Fruit fly (Drosophila melanogaster) whole organism, embryonic: Measurements from ENCODE around the gene SREBP.

ENCODE experiments used
- Awh ChIP-seq: fragments of 200-800 bp; sonication (Bioruptor generic); IDR thresholded peaks from 2 replicates; pipeline ENCODE4, ENCODE4 v1.3.6; 2022; ENCODE audit warnings: missing biosample characterization, missing genetic modification characterization
- B-H2 ChIP-seq: fragments of 200-800 bp; sonication (Bioruptor generic); optimal IDR thresholded peaks from 2 replicates; lab custom pipeline; 2018; ENCODE audit warnings: missing biosample characterization, mild to moderate bottlenecking, missing genetic modification characterization
- Bgb ChIP-seq: fragments of 200-800 bp; sonication (Bioruptor generic); IDR thresholded peaks from 2 replicates; pipeline ENCODE4 v1.3.6; 2022; ENCODE audit warnings: missing biosample characterization, missing genetic modification characterization; ENCODE audit not compliant: partially characterized antibody
- CG12219 ChIP-seq: fragments of 200-800 bp; sonication (Bioruptor generic); optimal IDR thresholded peaks from 3 replicates; lab custom pipeline; 2018; ENCODE audit warnings: missing biosample characterization, mild to moderate bottlenecking, missing genetic modification characterization
- CG14014 ChIP-seq: fragments of 200-800 bp; sonication (Bioruptor generic); IDR thresholded peaks from 2 replicates; pipeline ENCODE4 v1.3.6; 2022; ENCODE audit warnings: missing biosample characterization, missing genetic modification characterization
- CG15073 ChIP-seq: fragments of 200-800 bp; sonication (Bioruptor generic); optimal IDR thresholded peaks from 2 replicates; lab custom pipeline; 2016; ENCODE audit warnings: missing biosample characterization, missing genetic modification characterization
- CG15514 ChIP-seq: fragments of 200-800 bp; sonication (Bioruptor generic); optimal IDR thresholded peaks from 3 replicates; lab custom pipeline; 2017; ENCODE audit warnings: missing biosample characterization, missing genetic modification characterization, mild to moderate bottlenecking, moderate library complexity, missing genetic modification reagents
- CG15696 ChIP-seq: fragments of 200-800 bp; sonication (Bioruptor generic); optimal IDR thresholded peaks from 2 replicates; lab custom pipeline; 2019; ENCODE audit warnings: missing biosample characterization, mild to moderate bottlenecking, missing genetic modification characterization, moderate library complexity
- CG1602 ChIP-seq: fragments of 200-800 bp; sonication (Bioruptor generic); optimal IDR thresholded peaks from 3 replicates; lab custom pipeline; 2016; ENCODE audit warnings: missing biosample characterization, missing genetic modification characterization
- CG16779 ChIP-seq: fragments of 200-800 bp; sonication (Bioruptor generic); IDR thresholded peaks from 2 replicates; pipeline ENCODE4 v1.3.6; 2022; ENCODE audit warnings: missing biosample characterization, missing genetic modification characterization
- CG17802 ChIP-seq: fragments of 200-800 bp; sonication (Bioruptor generic); optimal IDR thresholded peaks from 2 replicates; lab custom pipeline; 2018; ENCODE audit warnings: missing biosample characterization, mild to moderate bottlenecking, missing genetic modification characterization, moderate library complexity
- CG18599 ChIP-seq: fragments of 200-800 bp; sonication (Bioruptor generic); optimal IDR thresholded peaks from 3 replicates; lab custom pipeline; 2017; ENCODE audit warnings: missing biosample characterization, missing genetic modification characterization, mild to moderate bottlenecking, moderate library complexity, missing genetic modification reagents
- CG2199 ChIP-seq: fragments of 200-800 bp; sonication (Bioruptor generic); IDR thresholded peaks from 3 replicates; pipeline ENCODE4 v1.3.6; 2022; ENCODE audit warnings: missing biosample characterization, missing genetic modification characterization
- CG31224 ChIP-seq: fragments of 200-800 bp; sonication (Bioruptor generic); IDR thresholded peaks from 2 replicates; pipeline ENCODE4 v1.3.6; 2022; ENCODE audit warnings: missing biosample characterization, missing genetic modification characterization
- CG31365 ChIP-seq: fragments of 200-800 bp; sonication (Bioruptor generic); optimal IDR thresholded peaks from 2 replicates; lab custom pipeline; 2018; ENCODE audit warnings: missing biosample characterization, mild to moderate bottlenecking, missing genetic modification characterization
- CG34376 ChIP-seq: fragments of 200-800 bp; sonication (Bioruptor generic); optimal IDR thresholded peaks from 2 replicates; lab custom pipeline; 2018; ENCODE audit warnings: missing biosample characterization, mild to moderate bottlenecking, missing genetic modification characterization
- CG34422 ChIP-seq: fragments of 200-800 bp; sonication (Bioruptor generic); IDR thresholded peaks from 3 replicates; pipeline ENCODE4 v1.3.6; 2022; ENCODE audit warnings: missing biosample characterization, missing genetic modification characterization
- CG43689 ChIP-seq: fragments of 200-800 bp; sonication (Bioruptor generic); IDR thresholded peaks from 2 replicates; pipeline ENCODE4 v1.3.6; 2022; ENCODE audit warnings: missing biosample characterization, missing genetic modification characterization
- CG6272 ChIP-seq: fragments of 200-800 bp; sonication (Bioruptor generic); IDR thresholded peaks from 2 replicates; pipeline ENCODE4 v1.3.6; 2022; ENCODE audit warnings: missing biosample characterization, missing genetic modification characterization
- CG6765 ChIP-seq: fragments of 200-800 bp; sonication (Bioruptor generic); optimal IDR thresholded peaks from 3 replicates; lab custom pipeline; 2017; ENCODE audit warnings: missing biosample characterization, mild to moderate bottlenecking, missing genetic modification characterization
- Chrac-16 ChIP-seq: fragments of 200-800 bp; sonication (Bioruptor generic); optimal IDR thresholded peaks from 3 replicates; lab custom pipeline; 2016; ENCODE audit warnings: missing biosample characterization, missing genetic modification characterization
- D19A ChIP-seq: fragments of 200-800 bp; optimal IDR thresholded peaks from 3 replicates; lab custom pipeline; 2019; ENCODE audit warnings: missing biosample characterization, mild to moderate bottlenecking, missing genetic modification characterization, moderate library complexity
- Dbx ChIP-seq: fragments of 200-800 bp; sonication (Bioruptor generic); IDR thresholded peaks from 3 replicates; pipeline ENCODE4 v1.3.6; 2022; ENCODE audit warnings: missing biosample characterization, missing genetic modification characterization
- Elba2 ChIP-seq: fragments of 200-800 bp; sonication (Bioruptor generic); optimal IDR thresholded peaks from 3 replicates; lab custom pipeline; 2016; ENCODE audit warnings: missing biosample characterization, missing genetic modification characterization
- Fer1 ChIP-seq: fragments of 200-800 bp; sonication (Bioruptor generic); optimal IDR thresholded peaks from 2 replicates; lab custom pipeline; 2017; ENCODE audit warnings: missing biosample characterization, mild to moderate bottlenecking, missing genetic modification characterization
- Neu2 ChIP-seq: fragments of 200-800 bp; sonication (Bioruptor generic); optimal IDR thresholded peaks from 3 replicates; lab custom pipeline; 2016; ENCODE audit warnings: missing biosample characterization, missing genetic modification characterization, borderline replicate concordance
- Side ChIP-seq: fragments of 200-800 bp; sonication (Bioruptor generic); optimal IDR thresholded peaks from 2 replicates; lab custom pipeline; 2016; ENCODE audit warnings: missing biosample characterization, missing genetic modification characterization
- cg ChIP-seq: fragments of 200-800 bp; sonication (Bioruptor generic); optimal IDR thresholded peaks from 3 replicates; lab custom pipeline; 2019; ENCODE audit warnings: missing biosample characterization, mild to moderate bottlenecking, missing genetic modification characterization, moderate library complexity
- chinmo ChIP-seq: fragments of 200-800 bp; sonication (Bioruptor generic); IDR thresholded peaks from 4 replicates; pipeline ENCODE4 v1.3.6; 2022; ENCODE audit warnings: missing biosample characterization, missing genetic modification characterization; ENCODE audit not compliant: partially characterized antibody
- gce ChIP-seq: fragments of 200-800 bp; sonication (Bioruptor generic); IDR thresholded peaks from 3 replicates; pipeline ENCODE4 v1.3.6; 2022; ENCODE audit warnings: missing biosample characterization, missing genetic modification characterization
- grn ChIP-seq: fragments of 200-800 bp; sonication (Bioruptor generic); optimal IDR thresholded peaks from 3 replicates; lab custom pipeline; 2017; ENCODE audit warnings: missing biosample characterization, missing genetic modification characterization
- hb ChIP-seq: fragments of 200-800 bp; sonication (Bioruptor generic); IDR thresholded peaks from 3 replicates; pipeline ENCODE4 v1.3.6; 2022; ENCODE audit warnings: missing biosample characterization, missing genetic modification characterization; ENCODE audit not compliant: partially characterized antibody
- kah ChIP-seq: fragments of 200-800 bp; sonication (Bioruptor generic); optimal IDR thresholded peaks from 2 replicates; lab custom pipeline; 2018; ENCODE audit warnings: missing biosample characterization, mild to moderate bottlenecking, missing genetic modification characterization
- kni ChIP-seq: fragments of 200-800 bp; sonication (Bioruptor generic); optimal IDR thresholded peaks from 3 replicates; lab custom pipeline; 2017; ENCODE audit warnings: mild to moderate bottlenecking, missing biosample characterization, missing genetic modification reagents, missing genetic modification characterization
- lilli ChIP-seq: fragments of 200-800 bp; sonication (Bioruptor generic); optimal IDR thresholded peaks from 3 replicates; lab custom pipeline; 2016; ENCODE audit warnings: missing biosample characterization, missing genetic modification characterization
- mirr ChIP-seq: fragments of 200-800 bp; sonication (Bioruptor generic); optimal IDR thresholded peaks from 3 replicates; lab custom pipeline; 2018; ENCODE audit warnings: missing biosample characterization, mild to moderate bottlenecking, missing genetic modification characterization
- rib ChIP-seq: fragments of 200-800 bp; sonication (Bioruptor generic); IDR thresholded peaks from 2 replicates; pipeline ENCODE4 v1.3.6; 2022; ENCODE audit warnings: missing biosample characterization, missing genetic modification characterization
- sens ChIP-seq: fragments of 200-800 bp; sonication (Bioruptor generic); peaks from one replicate; lab custom pipeline; 2016; ENCODE audit warnings: missing biosample characterization, missing genetic modification characterization
- sim ChIP-seq: fragments of 200-800 bp; sonication (Bioruptor generic); IDR thresholded peaks from 2 replicates; pipeline ENCODE4 v1.3.6; 2022; ENCODE audit warnings: missing biosample characterization, missing genetic modification characterization
- sisA ChIP-seq: fragments of 200-800 bp; sonication (Bioruptor generic); IDR thresholded peaks from 2 replicates; pipeline ENCODE4 v1.3.6; 2022; ENCODE audit warnings: missing biosample characterization, missing genetic modification characterization
- sr ChIP-seq: fragments of 200-800 bp; sonication (Bioruptor generic); IDR thresholded peaks from 3 replicates; pipeline ENCODE4 v1.3.6; 2022; ENCODE audit warnings: missing biosample characterization, missing genetic modification characterization
- sug ChIP-seq: fragments of 200-800 bp; optimal IDR thresholded peaks from 2 replicates; lab custom pipeline; 2019; ENCODE audit warnings: missing biosample characterization, mild to moderate bottlenecking, missing genetic modification characterization, moderate library complexity
- ttk ChIP-seq: fragments of 200-800 bp; sonication (Bioruptor generic); IDR thresholded peaks from 2 replicates; pipeline ENCODE4 v2.1.2; 2022; ENCODE audit warnings: missing biosample characterization, missing genetic modification characterization
- twi ChIP-seq: fragments of 200-800 bp; optimal IDR thresholded peaks from 2 replicates; lab custom pipeline; 2019; ENCODE audit warnings: missing biosample characterization, mild to moderate bottlenecking, missing genetic modification characterization, moderate library complexity
- tx ChIP-seq: fragments of 200-800 bp; sonication (Bioruptor generic); optimal IDR thresholded peaks from 2 replicates; lab custom pipeline; 2016; ENCODE audit warnings: missing biosample characterization, missing genetic modification characterization
- vvl ChIP-seq: fragments of 200-800 bp; sonication (Bioruptor generic); IDR thresholded peaks from 2 replicates; pipeline ENCODE4 v1.3.6; 2022; ENCODE audit warnings: missing biosample characterization, missing genetic modification characterization

The SREBP gene

DNA sequence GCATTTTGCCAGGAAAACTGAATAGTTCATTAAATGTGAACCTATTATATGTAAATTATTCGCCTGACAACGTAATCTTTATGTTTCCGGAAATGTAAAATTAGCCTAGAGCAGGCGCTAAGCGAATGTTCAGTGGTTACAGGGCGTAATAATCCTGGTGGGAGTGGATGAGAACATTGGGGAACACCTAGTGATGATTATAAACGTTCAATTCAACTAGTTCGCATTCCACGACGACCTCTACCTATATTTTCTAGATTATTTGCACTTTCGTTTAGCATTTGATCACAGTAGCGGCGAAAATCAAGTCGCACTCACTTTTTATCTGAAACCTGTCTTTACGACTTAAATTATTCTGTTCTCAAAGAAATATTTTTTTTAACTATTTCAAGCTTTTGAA, 13.8 kb downstream of the SREBP start:
- TF ChIP-seq tx (GFP tag; lab: Kevin White, UChicago): no peak
- peak; percentile 24 for TF ChIP-seq sens (GFP tag; lab: Kevin White, UChicago)
- TF ChIP-seq CG34422 (GFP tag; lab: Robert Waterston, UW): 0 out of 3 replicates have a peak, but pooled peaks have one; percentile 2
- peak; percentile 91 for TF ChIP-seq CG15514
- TF ChIP-seq, all 482 proteins: peak for 3

DNA sequence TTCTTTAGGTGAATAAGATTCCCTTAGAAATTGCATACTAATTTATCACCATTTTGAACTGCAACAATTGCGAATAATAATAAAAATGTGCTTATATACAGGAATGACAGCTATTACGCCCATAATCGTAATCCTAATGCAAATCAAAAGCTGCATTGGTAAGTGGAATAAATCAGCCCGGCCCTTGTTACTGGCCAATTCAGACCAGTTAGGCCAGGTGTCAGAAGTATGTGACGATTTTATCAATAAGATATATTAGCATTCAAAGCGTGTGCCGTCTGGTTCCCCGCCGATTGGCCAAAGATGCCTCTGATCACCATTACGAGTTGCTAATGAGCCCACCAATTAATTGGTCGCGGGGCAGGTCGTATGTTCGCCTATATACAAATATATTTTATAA, 18.8 kb downstream of the SREBP start:
- TF ChIP-seq kah (GFP tag; lab: Kevin White, UChicago): no peak
- TF ChIP-seq Elba2 (GFP tag; lab: Kevin White, UChicago): peak; percentile 34
- TF ChIP-seq vvl (GFP tag; lab: Robert Waterston, UW): peak; percentile 58
- no peak for TF ChIP-seq CG2199 (GFP tag; lab: Robert Waterston, UW)
- TF ChIP-seq ttk (GFP tag; lab: Robert Waterston, UW): no peak
- TF ChIP-seq sisA (GFP tag; lab: Robert Waterston, UW): no peak
- TF ChIP-seq chinmo (GFP tag; lab: Robert Waterston, UW): 0 out of 4 replicates have a peak, but pooled peaks have one; percentile 58
- TF ChIP-seq Side (GFP tag; lab: Kevin White, UChicago): no peak
- no peak for TF ChIP-seq Neu2 (GFP tag; lab: Kevin White, UChicago)
- no peak for TF ChIP-seq CG1602
- TF ChIP-seq CG43689 (GFP tag; lab: Robert Waterston, UW): no peak
- no peak for TF ChIP-seq lilli (GFP tag; lab: Kevin White, UChicago)
- TF ChIP-seq cg (GFP tag; lab: Kevin White, UChicago): no peak

- TF ChIP-seq CG17802 (tag; lab: Kevin White, UChicago) (no peak), Awh (GFP tag; lab: Robert Waterston, UW) (no peak), CG34376 (GFP tag; lab: Kevin White, UChicago) (peak; percentile 63), B-H2 (peak; percentile 51), CG18599 (GFP tag; lab: Kevin White, UChicago) (peak; percentile 64), CG15073 (GFP tag; lab: Kevin White, UChicago) (no peak), D19A (tag; lab: Kevin White, UChicago) (peak; percentile 42), CG15696 (tag; lab: Kevin White, UChicago) (peak; percentile 23), CG6765 (peak; percentile 20), gce (GFP tag; lab: Robert Waterston, UW) (0 out of 3 replicates have a peak, but pooled peaks have one; percentile 28), rib (GFP tag; lab: Robert Waterston, UW) (0 out of 2 replicates have a peak, but pooled peaks have one; percentile 36), Dbx (0 out of 3 replicates have a peak, but pooled peaks have one; percentile 44), Bgb (GFP tag; lab: Robert Waterston, UW) (0 out of 2 replicates have a peak, but pooled peaks have one; percentile 13), hb (GFP tag; lab: Robert Waterston, UW) (0 out of 3 replicates have a peak, but pooled peaks have one; percentile 13), Fer1 (GFP tag; lab: Kevin White, UChicago) (peak; percentile 58), sug (tag; lab: Kevin White, UChicago) (peak; percentile 69), CG12219 (GFP tag; lab: Kevin White, UChicago) (no peak), CG14014 (peak; percentile 18; the same call in 1 of the 2 replicates), sr (GFP tag; lab: Robert Waterston, UW) (peak; percentile 65; the same call in 2 of the 3 replicates), CG16779 (GFP tag; lab: Robert Waterston, UW) (no peak), sim (0 out of 2 replicates have a peak, but pooled peaks have one; percentile 14), CG6272 (GFP tag; lab: Robert Waterston, UW) (no peak), CG31365 (tag; lab: Kevin White, UChicago) (no peak), twi (tag; lab: Kevin White, UChicago) (peak; percentile 31), mirr (GFP tag; lab: Kevin White, UChicago) (peak; percentile 70), kni (peak; percentile 44), Chrac-16 (no peak), CG31224 (GFP tag; lab: Robert Waterston, UW) (no peak), grn (GFP tag; lab: Kevin White, UChicago) (peak; percentile 56)
Observed at dm6 chr3L:19813075-19813903, 19.6 kb downstream of the SREBP start, which contains the start of gene Cyp305a1. Gene Cyp305a1, minus strand, starts transcription at chr3L:19813339.
